Fruit fly (Drosophila melanogaster) whole organism, embryonic: ENCODE measurements around the gene xmas.
A peak's percentile ranks its signal among the peaks of the same experiment; 100 is the strongest.

Experiments used
- Ada2b ChIP-seq: fragments of 200-800 bp; sonication (Bioruptor generic); IDR thresholded peaks from 2 replicates; pipeline ENCODE4 v1.3.6; 2022; ENCODE audit warnings: missing biosample characterization, missing genetic modification characterization
- CG10209 ChIP-seq: fragments of 200-800 bp; sonication (Bioruptor generic); optimal IDR thresholded peaks from 3 replicates; lab custom pipeline; 2017; ENCODE audit warnings: missing biosample characterization, mild to moderate bottlenecking, missing genetic modification characterization, missing genetic modification reagents
- CG10274 ChIP-seq: fragments of 200-800 bp; sonication (Bioruptor generic); optimal IDR thresholded peaks from 3 replicates; lab custom pipeline; 2017; ENCODE audit warnings: missing biosample characterization, mild to moderate bottlenecking, missing genetic modification characterization
- CG10979 ChIP-seq: fragments of 200-800 bp; sonication (Bioruptor generic); optimal IDR thresholded peaks from 2 replicates; lab custom pipeline; 2018; ENCODE audit warnings: missing biosample characterization, mild to moderate bottlenecking, missing genetic modification characterization, moderate library complexity
- CG12391 ChIP-seq: fragments of 200-800 bp; sonication (Bioruptor generic); optimal IDR thresholded peaks from 3 replicates; lab custom pipeline; 2018; ENCODE audit warnings: missing biosample characterization, mild to moderate bottlenecking, missing genetic modification characterization, moderate library complexity
- CG17361 ChIP-seq: fragments of 200-800 bp; sonication (Bioruptor generic); IDR thresholded peaks from 3 replicates; pipeline ENCODE4 v1.3.6; 2022; ENCODE audit warnings: missing biosample characterization, missing genetic modification characterization
- CG17385 ChIP-seq: fragments of 200-800 bp; sonication (Bioruptor generic); optimal IDR thresholded peaks from 3 replicates; lab custom pipeline; 2018; ENCODE audit warnings: missing biosample characterization, mild to moderate bottlenecking, missing genetic modification characterization
- CG17829 ChIP-seq: fragments of 200-800 bp; optimal IDR thresholded peaks from 2 replicates; lab custom pipeline; 2019; ENCODE audit warnings: missing biosample characterization, mild to moderate bottlenecking, missing genetic modification characterization, moderate library complexity
- CG18599 ChIP-seq: fragments of 200-800 bp; sonication (Bioruptor generic); optimal IDR thresholded peaks from 3 replicates; lab custom pipeline; 2017; ENCODE audit warnings: missing biosample characterization, missing genetic modification characterization, mild to moderate bottlenecking, moderate library complexity, missing genetic modification reagents
- CG3163 ChIP-seq: fragments of 200-800 bp; sonication (Bioruptor generic); optimal IDR thresholded peaks from 3 replicates; lab custom pipeline; 2016; ENCODE audit warnings: missing biosample characterization, missing genetic modification characterization
- CG32767 ChIP-seq: fragments of 200-800 bp; sonication (Bioruptor generic); IDR thresholded peaks from 2 replicates; pipeline ENCODE4 v1.3.6; 2022; ENCODE audit warnings: missing biosample characterization, missing genetic modification characterization
- CG3838 ChIP-seq: fragments of 200-800 bp; sonication (Bioruptor generic); optimal IDR thresholded peaks from 3 replicates; lab custom pipeline; 2016; ENCODE audit warnings: missing biosample characterization, missing genetic modification characterization
- CG4404 ChIP-seq: fragments of 200-800 bp; sonication (Bioruptor generic); IDR thresholded peaks from 2 replicates; pipeline ENCODE4 v1.3.6; 2022; ENCODE audit warnings: missing biosample characterization, missing genetic modification characterization
- CG4707 ChIP-seq: fragments of 200-800 bp; sonication (Bioruptor generic); optimal IDR thresholded peaks from 2 replicates; lab custom pipeline; 2018; ENCODE audit warnings: missing biosample characterization, mild to moderate bottlenecking, missing genetic modification characterization, moderate library complexity
- CG4854 ChIP-seq: fragments of 200-800 bp; sonication (Bioruptor generic); optimal IDR thresholded peaks from 2 replicates; lab custom pipeline; 2016; ENCODE audit warnings: missing biosample characterization, missing genetic modification characterization, inconsistent platforms
- CG5180 ChIP-seq: fragments of 200-800 bp; sonication (Bioruptor generic); optimal IDR thresholded peaks from 3 replicates; lab custom pipeline; 2017; ENCODE audit warnings: missing biosample characterization, missing genetic modification characterization, mild to moderate bottlenecking, moderate library complexity, missing genetic modification reagents
- CG7839 ChIP-seq: fragments of 200-800 bp; sonication (Bioruptor generic); optimal IDR thresholded peaks from 3 replicates; lab custom pipeline; 2018; ENCODE audit warnings: missing biosample characterization, mild to moderate bottlenecking, missing genetic modification characterization, moderate library complexity
- CG8924 ChIP-seq: fragments of 200-800 bp; optimal IDR thresholded peaks from 3 replicates; lab custom pipeline; 2019; ENCODE audit warnings: missing biosample characterization, mild to moderate bottlenecking, missing genetic modification characterization, moderate library complexity
- CG9215 ChIP-seq: fragments of 200-800 bp; sonication (Bioruptor generic); IDR thresholded peaks from 2 replicates; pipeline ENCODE4 v1.3.6; 2022; ENCODE audit warnings: missing biosample characterization, missing genetic modification characterization
- D ChIP-seq, 2 experiments: fragments of 200-800 bp in 1 of 2; fragments of >200 bp in 1 of 2; sonication (Bioruptor generic) in 1 of 2; optimal IDR thresholded peaks; 2 replicates in 1 of 2; 3 replicates in 1 of 2; lab custom pipeline; 2017; ENCODE audit warnings: mild to moderate bottlenecking in 1 of 2, missing biosample characterization in 1 of 2, missing genetic modification characterization in 1 of 2, missing genetic modification reagents in 1 of 2
- HLH3B ChIP-seq: fragments of 200-800 bp; sonication (Bioruptor generic); IDR thresholded peaks from 2 replicates; pipeline ENCODE4 v1.3.6; 2022; ENCODE audit warnings: missing biosample characterization, missing genetic modification characterization
- Kr ChIP-seq: fragments of 200-800 bp; sonication (Bioruptor generic); optimal IDR thresholded peaks from 2 replicates; lab custom pipeline; 2017; ENCODE audit warnings: missing biosample characterization, mild to moderate bottlenecking, missing genetic modification characterization
- Nf-YC ChIP-seq: fragments of 200-800 bp; optimal IDR thresholded peaks from 3 replicates; lab custom pipeline; 2019; ENCODE audit warnings: missing biosample characterization, mild to moderate bottlenecking, missing genetic modification characterization, moderate library complexity
- Optix ChIP-seq: fragments of 200-800 bp; sonication (Bioruptor generic); IDR thresholded peaks from 3 replicates; pipeline ENCODE4 v1.3.6; 2022; ENCODE audit warnings: missing biosample characterization, missing genetic modification characterization
- Sox100B ChIP-seq: fragments of 200-800 bp; sonication (Bioruptor generic); optimal IDR thresholded peaks from 3 replicates; lab custom pipeline; 2018; ENCODE audit warnings: missing biosample characterization, mild to moderate bottlenecking, missing genetic modification characterization
- Spps ChIP-seq: fragments of 200-800 bp; sonication (Bioruptor generic); optimal IDR thresholded peaks from 2 replicates; lab custom pipeline; 2018; ENCODE audit warnings: missing biosample characterization, mild to moderate bottlenecking, missing genetic modification characterization
- ash1 ChIP-seq: fragments of 200-800 bp; sonication (Bioruptor generic); optimal IDR thresholded peaks from 2 replicates; lab custom pipeline; 2018; ENCODE audit warnings: missing biosample characterization, mild to moderate bottlenecking, missing genetic modification characterization
- bbx ChIP-seq: fragments of 200-800 bp; sonication (Bioruptor generic); IDR thresholded peaks from 2 replicates; pipeline ENCODE4 v1.3.6; 2022; ENCODE audit warnings: missing biosample characterization, missing genetic modification characterization; ENCODE audit not compliant: partially characterized antibody
- cad ChIP-seq: fragments of >200 bp; optimal IDR thresholded peaks from 2 replicates; lab custom pipeline; 2017; ENCODE audit warnings: missing biosample characterization, missing genetic modification characterization
- ci ChIP-seq: fragments of 200-800 bp; sonication (Bioruptor generic); IDR thresholded peaks from 3 replicates; pipeline ENCODE4 v1.3.6; 2022; ENCODE audit warnings: missing biosample characterization, missing genetic modification characterization
- crc ChIP-seq: fragments of 200-800 bp; sonication (Bioruptor generic); optimal IDR thresholded peaks from 2 replicates; lab custom pipeline; 2016; ENCODE audit warnings: missing biosample characterization, missing genetic modification characterization
- croc ChIP-seq: fragments of 200-800 bp; sonication (Bioruptor generic); conservative IDR thresholded peaks from 3 replicates; pipeline ENCODE4 v1.3.6; 2022; ENCODE audit warnings: missing biosample characterization, missing genetic modification characterization
- crol ChIP-seq: fragments of 200-800 bp; sonication (Bioruptor generic); IDR thresholded peaks from 2 replicates; pipeline ENCODE4 v1.3.6; 2022; ENCODE audit warnings: missing biosample characterization, missing genetic modification characterization
- ems ChIP-seq: fragments of 200-800 bp; sonication (Bioruptor generic); optimal IDR thresholded peaks from 3 replicates; lab custom pipeline; 2016; ENCODE audit warnings: missing biosample characterization, missing genetic modification characterization
- esg ChIP-seq: fragments of 200-800 bp; sonication (Bioruptor generic); conservative IDR thresholded peaks from 2 replicates; pipeline ENCODE4 v1.3.6; 2022; ENCODE audit warnings: missing biosample characterization, missing genetic modification characterization
- fd96Cb ChIP-seq: fragments of 200-800 bp; sonication (Bioruptor generic); optimal IDR thresholded peaks from 2 replicates; lab custom pipeline; 2018; ENCODE audit warnings: missing biosample characterization, mild to moderate bottlenecking, missing genetic modification characterization, moderate library complexity
- gro ChIP-seq: fragments of 200-800 bp; sonication (Bioruptor generic); optimal IDR thresholded peaks from 2 replicates; lab custom pipeline; 2016; ENCODE audit warnings: missing biosample characterization, missing genetic modification characterization
- gsb-n ChIP-seq: fragments of 200-800 bp; sonication (Bioruptor generic); optimal IDR thresholded peaks from 3 replicates; lab custom pipeline; 2018; ENCODE audit warnings: missing biosample characterization, mild to moderate bottlenecking, missing genetic modification characterization
- jing ChIP-seq: fragments of 200-800 bp; sonication (Bioruptor generic); optimal IDR thresholded peaks from 2 replicates; lab custom pipeline; 2018; ENCODE audit warnings: missing biosample characterization, mild to moderate bottlenecking, missing genetic modification characterization
- pfk ChIP-seq: fragments of 200-800 bp; sonication (Bioruptor generic); optimal IDR thresholded peaks from 2 replicates; lab custom pipeline; 2018; ENCODE audit warnings: missing biosample characterization, mild to moderate bottlenecking, missing genetic modification characterization, moderate library complexity
- pnt ChIP-seq: fragments of 200-800 bp; sonication (Bioruptor generic); optimal IDR thresholded peaks from 3 replicates; lab custom pipeline; 2016; ENCODE audit warnings: missing biosample characterization, missing genetic modification characterization
- ranshi ChIP-seq: fragments of 200-800 bp; sonication (Bioruptor generic); IDR thresholded peaks from 2 replicates; pipeline ENCODE4 v1.3.6; 2022; ENCODE audit warnings: missing biosample characterization, missing genetic modification characterization
- rib ChIP-seq: fragments of 200-800 bp; sonication (Bioruptor generic); IDR thresholded peaks from 2 replicates; pipeline ENCODE4 v1.3.6; 2022; ENCODE audit warnings: missing biosample characterization, missing genetic modification characterization
- sim ChIP-seq: fragments of 200-800 bp; sonication (Bioruptor generic); IDR thresholded peaks from 2 replicates; pipeline ENCODE4 v1.3.6; 2022; ENCODE audit warnings: missing biosample characterization, missing genetic modification characterization
- so ChIP-seq: fragments of 200-800 bp; sonication (Bioruptor generic); IDR thresholded peaks from 3 replicates; pipeline ENCODE4 v1.3.6; 2022; ENCODE audit warnings: missing biosample characterization, missing genetic modification characterization
- trem ChIP-seq: fragments of 200-800 bp; optimal IDR thresholded peaks from 3 replicates; lab custom pipeline; 2019; ENCODE audit warnings: missing biosample characterization, mild to moderate bottlenecking, missing genetic modification characterization, moderate library complexity
- unc-4 ChIP-seq: fragments of 200-800 bp; sonication (Bioruptor generic); IDR thresholded peaks from 2 replicates; pipeline ENCODE4 v1.3.6; 2022; ENCODE audit warnings: missing biosample characterization, missing genetic modification characterization; ENCODE audit not compliant: partially characterized antibody
- zf30C ChIP-seq: fragments of 200-800 bp; sonication (Bioruptor generic); optimal IDR thresholded peaks from 3 replicates; lab custom pipeline; 2018; ENCODE audit warnings: missing biosample characterization, mild to moderate bottlenecking, missing genetic modification characterization

xmas gene

DNA sequence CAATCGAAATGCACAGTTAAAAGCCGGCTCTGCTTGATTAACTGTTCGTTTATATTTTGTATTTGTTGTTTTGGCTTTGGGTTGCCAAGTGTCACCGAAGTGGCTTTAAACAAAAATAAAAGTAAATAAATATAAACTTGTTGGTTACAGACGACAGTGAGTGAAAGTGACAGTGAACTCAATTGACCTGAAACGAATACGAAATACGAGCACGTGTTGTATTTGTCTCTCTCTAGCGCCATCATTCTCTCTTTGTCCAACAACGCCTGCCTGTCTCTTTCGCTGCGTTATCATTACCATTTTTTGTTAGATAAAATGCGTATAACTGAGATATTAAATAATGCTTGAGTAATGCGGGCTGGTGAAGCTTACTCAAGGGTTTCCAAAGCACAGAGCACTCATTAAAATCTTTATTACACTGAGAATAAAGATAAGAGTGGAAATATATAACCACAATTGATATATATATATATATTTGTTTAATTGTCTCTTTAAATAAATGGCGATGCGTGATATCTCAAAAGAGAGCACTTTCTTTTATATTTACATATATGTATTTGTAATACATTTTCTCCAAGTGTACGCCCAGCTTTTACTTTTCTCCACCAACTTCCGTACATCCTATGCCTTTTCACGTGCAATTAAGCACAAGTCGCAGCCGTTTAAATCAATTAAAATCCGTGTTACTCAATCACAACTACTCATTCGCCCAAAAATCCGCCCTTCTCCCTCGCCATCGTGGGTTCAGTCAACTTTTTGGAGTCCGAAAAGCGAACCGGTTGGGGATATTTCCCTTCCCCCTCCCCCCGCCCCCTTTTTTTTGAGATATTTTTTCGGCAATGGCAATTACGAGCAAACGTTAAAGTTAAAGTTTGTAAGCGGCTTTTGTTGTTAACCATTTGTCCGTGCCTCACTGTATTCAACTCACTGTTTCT, 22.4 kb upstream of the xmas start (continued):
- TF ChIP-seq so (GFP tag; lab: Robert Waterston, UW) (no peak), CG10274 (GFP tag; lab: Kevin White, UChicago) (no peak), ranshi (GFP tag; lab: Robert Waterston, UW) (peak; percentile 31; the same call in 1 of the 2 replicates), CG17829 (tag; lab: Kevin White, UChicago) (peak; percentile 43), CG10979 (peak; percentile 42), pnt (GFP tag; lab: Kevin White, UChicago) (no peak), croc (peak; percentile 24; the same call in 1 of the 3 replicates), CG4404 (GFP tag; lab: Robert Waterston, UW) (no peak), CG3838 (no peak), CG18599 (peak; percentile 22), ci (GFP tag; lab: Robert Waterston, UW) (no peak), CG17361 (GFP tag; lab: Robert Waterston, UW) (peak; percentile 61; the same call in 2 of the 3 replicates), sim (no peak), CG32767 (GFP tag; lab: Robert Waterston, UW) (no peak), Sox100B (GFP tag; lab: Kevin White, UChicago) (peak; percentile 34), CG9215 (GFP tag; lab: Robert Waterston, UW) (no peak), gro (GFP tag; lab: Kevin White, UChicago) (no peak), zf30C (GFP tag; lab: Kevin White, UChicago) (no peak), unc-4 (GFP tag; lab: Robert Waterston, UW) (no peak), CG3163 (GFP tag; lab: Kevin White, UChicago) (no peak), Kr (GFP tag; lab: Kevin White, UChicago) (no peak), ems (GFP tag; lab: Kevin White, UChicago) (no peak), CG4707 (GFP tag; lab: Kevin White, UChicago) (no peak), Spps (no peak), D (optimal IDR thresholded peaks at IDR 0.05; lab: Kevin White, UChicago) (no peak), D (GFP tag; optimal IDR thresholded peaks at IDR 0.05; lab: Kevin White, UChicago) (no peak), esg (GFP tag; lab: Robert Waterston, UW) (no peak), CG12391 (tag; lab: Kevin White, UChicago) (peak; percentile 23), pfk (GFP tag; lab: Kevin White, UChicago) (no peak), rib (GFP tag; lab: Robert Waterston, UW) (no peak), gsb-n (tag; lab: Kevin White, UChicago) (no peak), CG7839 (tag; lab: Kevin White, UChicago) (peak; percentile 34), cad (no peak), Optix (GFP tag; lab: Robert Waterston, UW) (no peak), jing (no peak), bbx (GFP tag; lab: Robert Waterston, UW) (no peak), HLH3B (peak; percentile 40; the same call in 1 of the 2 replicates), trem (tag; lab: Kevin White, UChicago) (no peak), ash1 (no peak), CG17385 (GFP tag; lab: Kevin White, UChicago) (peak; percentile 3), CG5180 (no peak), fd96Cb (tag; lab: Kevin White, UChicago) (peak; percentile 35), crol (GFP tag; lab: Robert Waterston, UW) (peak; percentile 51; the same call in 1 of the 2 replicates), CG10209 (peak; percentile 8), crc (no peak), CG4854 (GFP tag; lab: Kevin White, UChicago) (no peak), Ada2b (0 out of 2 replicates have a peak, but pooled peaks have one; percentile 28), CG8924 (tag; lab: Kevin White, UChicago) (peak; percentile 36), Nf-YC (tag; lab: Kevin White, UChicago) (peak; percentile 9)
